Worm (Caenorhabditis elegans) whole organism, L4 larva: ENCODE results near the gene ent-2.

Experiments used
- T26A8.4 ChIP-seq: fragments of 200-800 bp; sonication (Bioruptor generic); IDR thresholded peaks from 2 replicates; pipeline ENCODE4 v1.3.6; 2022; ENCODE audit warnings: missing genetic modification characterization, missing compliant biosample characterization
- ZK546.5 ChIP-seq, 2 experiments: sonication (generic microtip); optimal IDR thresholded peaks; 2 replicates each; lab custom pipeline; 2017; ENCODE audit warnings: missing biosample characterization in 2 of 2, missing genetic modification characterization in 2 of 2
- ces-1 ChIP-seq: fragments of 150-350 bp; sonication (generic microtip); optimal IDR thresholded peaks from 4 replicates; lab custom pipeline; 2014; ENCODE audit warnings: missing biosample characterization, missing genetic modification reagents, missing genetic modification characterization
- dmd-6 ChIP-seq: fragments of 200-800 bp; sonication (Bioruptor generic); IDR thresholded peaks from 2 replicates; pipeline ENCODE4 v1.3.6; 2022; ENCODE audit warnings: missing genetic modification reagents, missing genetic modification characterization, missing compliant biosample characterization
- duxl-1 ChIP-seq: sonication (generic microtip); optimal IDR thresholded peaks from 2 replicates; lab custom pipeline; 2016; ENCODE audit warnings: mild to moderate bottlenecking, missing genetic modification characterization, moderate library complexity, missing compliant biosample characterization; ENCODE audit not compliant: poor library complexity
- dve-1 ChIP-seq: sonication (generic microtip); optimal IDR thresholded peaks from 2 replicates; lab custom pipeline; 2017; ENCODE audit warnings: antibody characterized with exemption, mild to moderate bottlenecking, missing genetic modification characterization, missing compliant biosample characterization; ENCODE audit not compliant: insufficient read depth
- fos-1 ChIP-seq: fragments of 150-350 bp; optimal IDR thresholded peaks from 2 replicates; lab custom pipeline; 2014; ENCODE audit warnings: missing biosample characterization, missing genetic modification characterization
- lin-39 ChIP-seq: fragments of 150-350 bp; optimal IDR thresholded peaks from 2 replicates; lab custom pipeline; 2014; ENCODE audit warnings: missing biosample characterization, missing genetic modification reagents, missing genetic modification characterization
- mes-2 ChIP-seq: sonication (generic microtip); optimal IDR thresholded peaks from 2 replicates; lab custom pipeline; 2016; ENCODE audit warnings: missing genotype, mild to moderate bottlenecking, missing genetic modification characterization, missing compliant biosample characterization; ENCODE audit not compliant: poor library complexity, severe bottlenecking
- nhr-10 ChIP-seq: fragments of 150-350 bp; optimal IDR thresholded peaks from 2 replicates; lab custom pipeline; 2014; ENCODE audit warnings: missing biosample characterization, missing genetic modification characterization
- nhr-25 ChIP-seq: sonication (generic microtip); optimal IDR thresholded peaks from 2 replicates; lab custom pipeline; 2017; ENCODE audit warnings: missing genetic modification characterization, mild to moderate bottlenecking, missing compliant biosample characterization, antibody characterized with exemption, moderate library complexity, borderline replicate concordance; ENCODE audit not compliant: insufficient read depth
- pha-4 ChIP-seq, 2 experiments: fragments of 150-350 bp in 1 of 2; fragments of 200-800 bp in 1 of 2; sonication (Bioruptor generic) in 1 of 2; IDR thresholded peaks in 1 of 2; optimal IDR thresholded peaks in 1 of 2; 2 replicates each; pipeline versions ENCODE4 v1.3.6 to Lab custom; 2014 to 2022; ENCODE audit warnings: missing genetic modification characterization in 2 of 2, missing genetic modification reagents in 2 of 2, missing biosample characterization in 1 of 2, missing compliant biosample characterization in 1 of 2
- snpc-4 ChIP-seq: fragments of 150-350 bp; optimal IDR thresholded peaks from 2 replicates; lab custom pipeline; 2014; ENCODE audit warnings: missing biosample characterization, missing genetic modification characterization
- zag-1 ChIP-seq: fragments of 150-350 bp; optimal IDR thresholded peaks from 2 replicates; lab custom pipeline; 2014; ENCODE audit warnings: missing biosample characterization, missing genetic modification characterization

- no peak for TF ChIP-seq pha-4 (GFP tag; IDR thresholded peaks at IDR 0.05; lab: Robert Waterston, UW)
- peak; percentile 28 for TF ChIP-seq pha-4 (tag; optimal IDR thresholded peaks at IDR 0.05; lab: Kevin White, UChicago)
- no peak for TF ChIP-seq ces-1 (GFP tag; lab: Kevin White, UChicago)
- peak; percentile 93 for TF ChIP-seq nhr-10 (tag; lab: Kevin White, UChicago)
- TF ChIP-seq duxl-1 (tag; lab: Kevin White, UChicago): no peak
- TF ChIP-seq mes-2: peak; percentile 40
- TF ChIP-seq lin-39 (tag; lab: Kevin White, UChicago): no peak
- TF ChIP-seq dmd-6 (GFP tag; lab: Robert Waterston, UW): peak; percentile 94
- TF ChIP-seq fos-1: peak; percentile 81
- no peak for TF ChIP-seq zag-1 (tag; lab: Kevin White, UChicago)
- TF ChIP-seq nhr-25: no peak
- peak; percentile 78 for TF ChIP-seq T26A8.4 (GFP tag; lab: Robert Waterston, UW)
- no peak for TF ChIP-seq snpc-4 (tag; lab: Kevin White, UChicago)
- no peak for TF ChIP-seq ZK546.5 (tag; optimal IDR thresholded peaks at IDR 0.05; lab: Kevin White, UChicago)
- peak; percentile 97 for TF ChIP-seq dve-1
Observed at ce11 chrX:15610527-15611091, 9.7 kb downstream of the ent-2 start.
